Worm (Caenorhabditis elegans): ENCODE measurements around the gene tub-1.

DNA sequence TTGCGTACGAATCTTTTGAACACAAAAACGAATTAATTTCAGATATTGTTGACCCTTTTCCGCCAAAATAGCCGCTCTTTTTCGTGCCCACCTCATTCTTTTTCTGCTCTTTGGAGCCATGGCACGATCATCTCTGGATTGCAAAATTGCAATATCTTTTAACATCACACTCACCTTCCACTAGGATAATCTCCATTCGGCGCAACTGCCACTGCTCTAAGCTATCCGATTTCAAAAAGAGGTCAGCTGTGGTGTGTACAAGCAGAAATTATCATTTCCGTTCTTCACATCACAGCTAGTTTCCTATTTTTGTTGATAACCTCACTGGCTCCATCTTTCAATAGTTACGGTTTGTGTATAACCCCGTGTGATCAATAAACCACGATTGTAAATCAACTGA is 30.1 kb downstream of the tub-1 start:
- TF ChIP-seq elt-2 (tag; optimal IDR thresholded peaks at IDR 0.05) (no peak), fkh-10 (GFP tag; optimal IDR thresholded peaks at IDR 0.05) (no peak), unc-62 (GFP tag; optimal IDR thresholded peaks at IDR 0.05) (no peak), lin-39 (tag; optimal IDR thresholded peaks at IDR 0.05) (no peak), ama-1 (optimal IDR thresholded peaks at IDR 0.05) (no peak), mdl-1 (tag; optimal IDR thresholded peaks at IDR 0.05) (no peak)

Data from whole organism, L3 larva.